Worm (Caenorhabditis elegans): ENCODE results near the gene T07C12.10.

ce11 chrV:9918410-9918809, 41.9 kb downstream of the T07C12.10 start, which contains the start of gene C50H2.5:
- no peak for TF ChIP-seq pha-2 (tag; optimal IDR thresholded peaks at IDR 0.05)
- TF ChIP-seq tbx-2 (tag; optimal IDR thresholded peaks at IDR 0.05) = no peak
- no peak for TF ChIP-seq ama-1 (optimal IDR thresholded peaks at IDR 0.05)
- no peak for TF ChIP-seq pag-3 (tag; optimal IDR thresholded peaks at IDR 0.05; ENCODE audit: borderline replicate concordance)
- no peak for TF ChIP-seq npax-4 (tag; optimal IDR thresholded peaks at IDR 0.05)
- no peak for TF ChIP-seq pha-4 (tag; optimal IDR thresholded peaks at IDR 0.05)
- no peak for TF ChIP-seq nfya-1 (tag; optimal IDR thresholded peaks at IDR 0.05)
- TF ChIP-seq nhr-11 (tag; optimal IDR thresholded peaks at IDR 0.05) = no peak
